Worm (Caenorhabditis elegans) whole organism, late embryonic: ENCODE data around the gene R04D3.2.

Source experiments
- C38D4.7 ChIP-seq: fragments of 200-800 bp; sonication (Bioruptor generic); optimal IDR thresholded peaks from 2 replicates; lab custom pipeline; 2018; ENCODE audit warnings: mild to moderate bottlenecking, missing genetic modification characterization, moderate library complexity, missing compliant biosample characterization
- npax-4 ChIP-seq: sonication (generic microtip); optimal IDR thresholded peaks from 2 replicates; lab custom pipeline; 2016; ENCODE audit warnings: missing genetic modification characterization, missing compliant biosample characterization
- odd-2 ChIP-seq: sonication (generic microtip); optimal IDR thresholded peaks from 2 replicates; lab custom pipeline; 2017; ENCODE audit warnings: antibody characterized with exemption, mild to moderate bottlenecking, missing genetic modification characterization, missing compliant biosample characterization
- pat-9 ChIP-seq: fragments of 200-800 bp; sonication (Bioruptor generic); optimal IDR thresholded peaks from 2 replicates; lab custom pipeline; 2018; ENCODE audit warnings: mild to moderate bottlenecking, missing genetic modification characterization, moderate library complexity, missing compliant biosample characterization
- tbx-2 ChIP-seq: sonication (generic microtip); optimal IDR thresholded peaks from 2 replicates; lab custom pipeline; 2016; ENCODE audit warnings: missing genetic modification characterization, missing compliant biosample characterization
- zip-5 ChIP-seq: sonication (generic microtip); optimal IDR thresholded peaks from 2 replicates; lab custom pipeline; 2016; ENCODE audit warnings: missing genetic modification characterization, missing compliant biosample characterization

- TF ChIP-seq tbx-2 = no peak
- no peak for TF ChIP-seq odd-2
- TF ChIP-seq pat-9 (tag; lab: Kevin White, UChicago) = no peak
- no peak for TF ChIP-seq zip-5 (tag; lab: Kevin White, UChicago)
- no peak for TF ChIP-seq C38D4.7 (GFP tag; lab: Kevin White, UChicago)
- no peak for TF ChIP-seq npax-4 (tag; lab: Kevin White, UChicago)
Measured at ce11 chrX:13267230-13267629, 19.2 kb downstream of the R04D3.2 start, which contains the start of gene cyp-14A1.
